Worm (Caenorhabditis elegans): ENCODE measurements around the gene cyb-1.
"Not testable (repeated sequence)": the region's sequence is repeated elsewhere in the genome, so short reads cannot be mapped to it uniquely, and the experiment has no call there.

cyb-1 gene

DNA sequence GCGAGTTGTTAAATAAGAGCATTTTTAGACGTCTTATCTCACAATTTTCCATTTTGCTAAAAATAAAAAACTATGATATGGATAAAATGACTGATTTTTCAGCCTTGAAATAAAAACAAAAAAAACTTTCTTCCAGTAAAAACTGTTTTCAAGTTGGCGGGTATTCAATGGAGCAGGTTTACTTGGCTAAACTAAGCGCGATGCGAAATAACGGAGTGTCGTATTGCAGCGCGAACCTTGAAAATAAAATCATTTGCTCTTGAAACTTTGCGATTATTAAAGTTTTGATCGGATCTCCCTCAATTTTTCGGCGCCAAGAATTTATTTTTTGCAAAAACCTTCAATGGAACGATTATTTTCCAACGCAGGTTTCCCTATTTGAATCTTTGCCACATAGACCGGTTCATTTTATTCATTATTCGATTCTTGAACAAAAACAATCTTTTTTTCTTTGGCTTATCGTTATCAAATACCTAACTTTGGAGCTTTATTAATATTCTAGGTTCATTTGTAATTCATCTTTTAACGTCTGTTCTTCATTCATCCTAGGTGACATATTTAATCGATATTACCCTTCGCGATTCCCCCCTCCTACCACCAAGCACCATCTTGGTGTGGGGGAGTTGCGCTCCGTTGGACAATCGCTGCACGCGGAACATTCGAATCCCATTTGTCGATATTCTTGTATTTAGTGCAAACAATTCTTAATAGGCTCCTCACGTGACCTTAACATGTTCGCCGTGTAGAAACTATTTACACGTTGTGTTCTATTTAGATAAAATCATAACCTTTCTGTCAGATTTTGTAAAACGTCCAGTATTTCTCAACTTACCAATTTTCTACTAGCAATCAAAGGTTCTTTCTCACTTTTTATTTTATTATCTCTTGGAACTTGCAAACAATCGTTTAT, at the start of gene cyb-1, which contains the start of gene orc-5:
cyb-1 (plus strand) TSS at position 690 of the 910 bp plus-strand sequence.
orc-5 (minus strand) TSS at position 62 of the 910 bp plus-strand sequence.
- TF ChIP-seq unc-62 (GFP tag; optimal IDR thresholded peaks at IDR 0.05): no peak

DNA sequence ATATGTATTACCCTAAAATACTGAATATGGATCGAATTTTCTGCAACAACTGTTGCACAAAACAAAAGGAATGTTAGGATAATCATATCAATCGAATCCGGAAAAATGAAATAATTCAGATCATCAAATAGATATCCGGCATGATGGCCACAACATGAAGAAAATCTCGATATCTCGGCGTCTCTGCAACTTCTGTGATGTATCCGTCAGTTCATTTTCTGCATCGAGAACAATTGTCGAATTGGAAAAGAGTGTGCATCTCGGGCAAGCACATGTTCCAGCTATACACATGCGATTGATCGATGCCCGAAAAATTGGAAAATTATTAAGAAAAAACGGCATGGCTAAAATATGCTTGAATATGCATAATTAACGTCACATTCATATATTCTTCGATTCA, 49.3 kb upstream of the cyb-1 start, which contains the start of the genes K08C7.6 and R102.1:
K08C7.6 (minus strand) TSS at position 101 of the 400 bp plus-strand sequence.
R102.1 (plus strand) TSS at position 291 of the 400 bp plus-strand sequence.
- TF ChIP-seq unc-62 (GFP tag; optimal IDR thresholded peaks at IDR 0.05): no peak

DNA sequence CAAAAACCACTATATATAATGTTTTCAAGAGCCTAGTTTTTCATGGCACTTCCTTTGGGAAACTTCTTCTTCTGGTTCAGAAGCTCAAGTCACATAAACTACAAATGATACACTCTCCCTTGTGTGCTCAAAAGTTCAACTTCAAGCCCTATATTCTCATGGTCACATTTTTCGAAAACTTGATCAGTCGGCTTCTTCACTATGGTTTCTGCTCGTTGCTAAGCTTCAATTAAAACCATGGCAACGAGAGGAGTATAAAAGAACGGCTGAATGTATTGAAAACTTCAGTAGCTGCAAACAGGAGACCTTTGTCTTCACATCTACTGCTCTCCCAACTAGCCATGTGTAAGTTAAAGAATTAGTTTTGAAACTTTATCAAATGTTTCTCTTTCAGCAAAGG, 47.7 kb upstream of the cyb-1 start, which contains the start of gene R102.2:
R102.2 (plus strand) TSS at position 301 of the 400 bp plus-strand sequence.
- not testable (repeated sequence) for TF ChIP-seq unc-62 (GFP tag; optimal IDR thresholded peaks at IDR 0.05)

DNA sequence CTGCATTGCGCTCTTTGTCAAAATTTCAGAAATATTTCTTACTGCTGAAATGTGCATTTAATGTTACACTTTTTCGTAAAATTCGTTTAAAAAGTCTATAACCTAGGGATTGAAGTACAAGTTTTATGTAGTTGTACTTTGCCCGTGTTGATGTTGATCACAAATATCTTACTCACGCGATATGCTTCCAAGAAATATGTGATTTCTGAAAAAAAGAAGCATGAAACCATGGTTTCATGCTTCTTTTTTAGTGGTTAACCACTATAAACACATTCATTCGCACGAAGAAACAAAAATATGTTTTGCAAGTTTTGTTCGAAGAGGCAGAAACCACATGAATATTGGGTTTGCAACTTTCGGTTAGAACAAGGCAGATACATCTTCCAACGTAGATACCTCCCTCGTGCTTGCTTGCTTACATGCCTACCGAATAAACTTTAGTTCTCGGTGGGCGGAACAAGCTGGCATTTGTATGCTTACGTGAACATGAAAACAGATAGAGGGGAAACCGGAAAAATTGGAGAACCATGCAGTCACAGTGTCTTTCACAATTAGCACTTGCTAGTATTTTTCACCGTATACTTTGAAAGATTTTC, 45.9 kb upstream of the cyb-1 start, which contains the start of gene R102.3:
R102.3 (plus strand) TSS at position 546 of the 596 bp plus-strand sequence.
- no peak for TF ChIP-seq unc-62 (GFP tag; optimal IDR thresholded peaks at IDR 0.05)

DNA sequence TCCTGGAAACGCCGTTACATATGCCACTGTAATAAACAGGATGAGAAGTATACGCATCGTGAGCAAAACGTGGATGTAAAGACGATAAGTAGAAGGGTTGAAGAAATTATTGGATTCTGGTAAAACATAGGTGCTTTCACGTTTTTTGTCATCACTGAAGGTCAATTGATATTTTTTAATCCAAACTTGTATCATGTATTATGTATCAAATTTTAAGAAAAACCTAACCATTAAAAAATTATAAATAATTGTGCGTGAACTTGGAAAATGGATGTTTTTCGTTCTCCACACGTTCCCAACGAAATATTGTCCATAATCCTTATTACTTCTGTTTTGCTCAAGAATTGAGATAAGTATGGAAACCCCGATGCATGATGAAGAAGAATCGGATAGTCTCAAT, 44.9 kb upstream of the cyb-1 start, which contains the start of gene R102.8:
R102.8 (minus strand) TSS at position 101 of the 400 bp plus-strand sequence.
- TF ChIP-seq unc-62 (GFP tag; optimal IDR thresholded peaks at IDR 0.05): no peak

DNA sequence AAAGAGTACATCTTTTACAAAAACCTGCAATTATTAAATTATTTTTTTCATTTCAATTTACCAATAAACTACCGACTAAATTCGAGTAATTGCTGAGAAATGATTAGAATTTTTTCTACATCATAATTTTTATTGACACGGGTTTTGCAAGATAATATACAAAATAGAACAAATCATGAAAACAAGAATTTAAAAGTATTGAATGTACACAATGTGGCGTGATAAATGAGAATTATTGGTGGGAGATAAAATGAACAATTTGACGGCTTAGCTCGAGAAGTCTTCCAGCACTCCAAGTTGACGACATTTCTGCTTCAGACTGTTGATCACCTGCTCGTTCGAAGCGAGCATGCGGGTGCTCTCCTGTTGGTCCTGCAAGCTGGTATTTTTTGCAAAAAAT, 39.8 kb upstream of the cyb-1 start, which contains the start of gene R102.4:
R102.4 (minus strand) TSS at position 101 of the 400 bp plus-strand sequence.
- no peak for TF ChIP-seq unc-62 (GFP tag; optimal IDR thresholded peaks at IDR 0.05)

DNA sequence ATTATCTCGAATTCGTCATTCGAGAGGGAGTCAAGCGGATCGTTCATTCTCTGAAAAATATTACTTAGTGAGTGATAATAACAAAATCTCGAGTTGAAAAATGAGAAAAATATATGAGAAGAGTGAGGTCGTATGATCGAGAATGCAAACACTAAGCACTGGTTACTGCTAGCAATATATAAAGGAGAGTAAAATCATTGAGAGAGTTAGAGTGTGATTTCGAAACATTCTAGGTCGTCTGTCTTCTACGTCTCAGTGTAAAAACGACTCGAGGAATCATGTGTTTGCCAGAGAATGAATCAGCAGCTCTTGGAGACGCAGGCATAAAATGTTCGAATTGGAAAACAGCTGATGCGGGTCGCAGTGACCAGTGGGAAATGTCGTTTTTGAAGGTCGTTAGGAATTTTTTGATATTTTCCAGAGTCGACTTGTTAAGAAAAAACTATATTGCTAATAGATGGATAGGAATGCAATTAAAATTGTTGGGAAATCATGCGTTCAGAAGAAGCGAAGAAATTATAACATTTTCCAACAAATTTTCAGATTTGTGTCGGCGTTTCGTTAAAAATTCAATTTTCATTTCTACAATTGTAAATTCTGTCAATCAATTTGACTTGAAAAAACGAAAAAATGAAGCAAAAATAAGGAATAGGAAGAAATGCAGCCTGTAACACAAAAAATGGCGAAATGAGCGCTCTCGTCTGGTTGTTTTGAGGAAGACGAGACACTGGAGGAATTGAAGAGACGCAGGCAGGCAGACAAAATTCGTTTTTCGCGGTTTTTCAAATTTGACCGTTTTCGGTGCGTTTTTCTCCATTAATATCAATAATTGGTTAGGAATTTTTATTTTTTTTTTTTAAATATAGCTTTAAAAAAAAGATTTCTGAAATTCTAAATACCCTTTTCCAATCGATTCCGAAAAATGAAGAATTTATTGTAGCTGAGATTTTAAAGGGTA, 37.7 kb upstream of the cyb-1 start, which contains the start of gene allo-1:
allo-1 (minus strand) TSS at position 51 of the 958 bp plus-strand sequence.
- no peak for TF ChIP-seq unc-62 (GFP tag; optimal IDR thresholded peaks at IDR 0.05)

DNA sequence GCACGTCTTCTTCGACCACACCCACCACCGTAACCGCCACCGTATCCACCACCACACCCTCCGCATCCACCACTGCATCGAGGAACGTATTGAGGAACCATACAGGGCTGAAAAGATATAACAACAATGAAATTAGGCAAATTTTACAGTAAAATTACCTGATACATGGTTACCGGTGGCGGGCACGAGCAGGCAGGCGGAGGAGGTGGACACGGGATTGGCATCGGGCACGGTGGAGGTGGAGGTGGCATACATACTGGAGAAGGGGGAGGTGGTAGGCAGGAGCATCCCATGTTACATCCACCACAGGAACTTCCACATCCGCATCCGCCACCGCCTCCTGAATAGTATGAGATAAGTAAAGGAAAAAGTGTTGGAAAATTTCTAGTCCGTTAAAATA, 36.5 kb upstream of the cyb-1 start:
- no peak for TF ChIP-seq unc-62 (GFP tag; optimal IDR thresholded peaks at IDR 0.05)

DNA sequence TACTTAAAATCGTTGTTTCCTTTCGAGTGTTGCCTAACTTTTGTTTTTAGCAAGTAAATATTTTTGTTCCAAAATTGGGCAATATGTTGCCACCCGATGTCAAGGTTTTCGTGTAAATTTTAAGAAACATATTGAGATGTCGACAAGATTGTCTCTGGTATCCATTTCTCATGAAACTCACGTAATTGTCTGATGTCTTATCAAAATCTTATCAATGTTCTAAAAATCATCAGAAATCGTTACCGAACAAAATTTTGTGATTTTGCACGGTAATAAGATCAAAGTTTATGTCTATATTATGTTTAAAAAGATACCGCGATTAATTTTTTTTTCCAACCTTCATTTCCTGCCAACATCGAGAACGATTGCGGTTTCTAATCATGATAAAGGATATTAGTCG, 36.0 kb upstream of the cyb-1 start:
- no peak for TF ChIP-seq unc-62 (GFP tag; optimal IDR thresholded peaks at IDR 0.05)

DNA sequence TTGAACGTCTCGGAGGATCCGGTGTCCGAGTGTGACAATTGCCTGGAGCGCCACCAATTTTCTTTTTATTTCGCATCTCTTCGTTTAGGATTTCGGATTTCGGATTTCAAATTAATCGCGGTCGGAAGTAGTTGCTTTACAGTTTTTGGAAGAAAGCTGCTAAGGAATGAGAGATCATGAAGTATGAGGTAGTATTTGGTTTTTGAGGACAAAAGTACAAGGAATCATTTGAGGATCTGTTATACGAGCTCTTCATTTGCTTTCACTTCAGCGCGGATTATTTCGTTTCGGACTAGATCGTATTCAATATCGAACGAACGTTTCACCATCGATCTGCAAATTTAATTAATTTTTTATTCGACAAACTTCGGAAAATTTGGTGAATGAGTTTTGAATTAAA, 35.4 kb upstream of the cyb-1 start, which contains the start of gene R102.11:
R102.11 (minus strand) TSS at position 101 of the 400 bp plus-strand sequence.
- no peak for TF ChIP-seq unc-62 (GFP tag; optimal IDR thresholded peaks at IDR 0.05)

DNA sequence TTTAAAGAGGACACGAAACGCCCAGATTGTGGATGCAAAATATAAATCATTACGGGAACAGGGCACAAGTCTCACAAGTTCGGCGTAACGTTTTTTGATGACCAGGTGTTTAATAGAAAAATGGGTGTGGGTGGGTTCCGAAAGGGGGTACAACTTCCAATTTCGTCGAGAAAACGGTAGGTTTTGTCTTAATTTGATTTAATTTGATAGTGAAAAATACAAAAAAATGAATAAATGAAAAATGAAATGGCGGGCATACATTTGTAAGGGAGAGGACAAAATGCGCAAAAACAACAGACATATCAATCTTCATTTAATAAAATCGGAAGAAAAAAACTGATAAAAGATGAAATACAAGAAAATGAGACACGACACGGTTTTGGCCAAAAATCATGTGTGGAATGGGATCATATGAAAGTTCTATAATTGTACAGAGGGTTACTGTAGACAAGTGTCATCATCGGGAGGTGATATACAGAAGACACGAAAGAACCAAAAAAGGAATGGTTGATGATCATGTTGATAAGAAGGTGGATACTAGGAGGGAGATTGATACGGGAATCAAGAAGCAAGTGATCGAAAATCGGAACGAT, 33.1 kb upstream of the cyb-1 start:
- no peak for TF ChIP-seq unc-62 (GFP tag; optimal IDR thresholded peaks at IDR 0.05)

DNA sequence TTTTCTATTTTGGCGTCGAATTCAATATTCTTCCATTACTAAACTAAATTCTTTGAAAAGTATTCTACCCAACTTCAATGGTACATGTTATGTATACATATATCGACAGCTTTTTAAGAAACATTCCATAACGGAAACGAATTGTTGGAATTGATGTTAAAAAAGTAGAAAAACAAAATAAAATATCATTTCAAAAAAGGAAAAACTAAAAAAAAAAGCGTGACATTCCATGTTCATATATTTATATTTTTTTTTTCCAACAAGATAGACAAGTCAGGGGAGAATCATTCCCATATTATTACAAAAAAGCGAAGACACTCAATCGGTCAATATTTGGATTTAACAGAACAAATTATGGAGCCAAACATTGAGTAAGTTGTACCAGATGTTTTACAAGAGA, 29.8 kb upstream of the cyb-1 start, which contains the start of gene R102.10:
R102.10 (plus strand) TSS at position 301 of the 400 bp plus-strand sequence.
- no peak for TF ChIP-seq unc-62 (GFP tag; optimal IDR thresholded peaks at IDR 0.05)

DNA sequence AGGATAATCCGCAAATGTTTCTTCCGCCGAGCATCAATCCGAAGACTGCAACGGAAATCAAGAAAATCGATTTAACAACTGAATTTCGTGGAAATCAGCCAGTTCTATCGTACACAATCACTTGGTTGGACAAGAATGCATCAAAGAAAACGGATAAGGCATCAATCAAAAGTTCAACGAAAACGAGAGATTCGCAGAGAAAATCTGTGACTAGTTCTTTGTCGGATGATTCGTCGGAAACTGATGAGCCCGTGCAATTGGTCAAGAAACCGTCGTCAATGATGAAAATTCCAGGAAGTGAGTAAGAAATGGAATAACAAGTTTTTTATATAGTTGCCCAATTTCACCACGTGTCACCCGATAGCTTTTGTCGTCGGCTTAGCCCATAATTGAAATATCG, 28.9 kb upstream of the cyb-1 start, which contains the start of gene R102.6:
R102.6 (minus strand) TSS at position 101 of the 400 bp plus-strand sequence.
- no peak for TF ChIP-seq unc-62 (GFP tag; optimal IDR thresholded peaks at IDR 0.05)

DNA sequence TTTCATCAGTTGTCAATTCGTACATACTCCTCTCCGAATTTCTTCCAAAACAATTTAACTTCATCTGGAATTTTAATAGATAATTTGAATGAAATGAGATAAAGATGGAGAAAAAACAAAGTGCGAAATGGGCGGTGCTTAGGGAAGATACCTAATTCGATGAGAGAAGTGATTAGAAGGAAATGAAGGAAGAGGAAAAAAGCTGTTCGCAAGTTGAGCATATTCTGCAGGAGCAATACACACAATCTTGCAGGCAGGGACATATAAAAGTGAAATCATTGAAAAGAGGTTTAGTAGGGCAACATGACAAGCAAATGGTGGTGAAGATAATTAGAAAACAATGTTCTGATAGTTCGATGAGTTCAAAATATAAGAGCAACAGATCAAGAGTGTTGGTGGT, 23.3 kb upstream of the cyb-1 start, which contains the start of gene glb-21:
glb-21 (minus strand) TSS at position 66 of the 400 bp plus-strand sequence.
- no peak for TF ChIP-seq unc-62 (GFP tag; optimal IDR thresholded peaks at IDR 0.05)
